Fruit fly (Drosophila melanogaster) whole organism, adult: ENCODE results near the gene ras.

Experiments used
- CG7045 ChIP-seq: fragments of 200-800 bp; sonication (Bioruptor generic); optimal IDR thresholded peaks from 2 replicates; lab custom pipeline; 2017; ENCODE audit warnings: missing biosample characterization, mild to moderate bottlenecking, missing genetic modification characterization
- Hr96 ChIP-seq: fragments of 200-800 bp; sonication (Bioruptor generic); optimal IDR thresholded peaks from 2 replicates; lab custom pipeline; 2016; ENCODE audit warnings: missing biosample characterization, missing genetic modification characterization
- Mnt ChIP-seq: fragments of 200-800 bp; sonication (Bioruptor generic); optimal IDR thresholded peaks from 2 replicates; lab custom pipeline; 2016; ENCODE audit warnings: missing biosample characterization, mild to moderate bottlenecking, missing genetic modification characterization
- cic ChIP-seq: fragments of 200-800 bp; sonication (Bioruptor generic); optimal IDR thresholded peaks from 2 replicates; lab custom pipeline; 2017; ENCODE audit warnings: missing biosample characterization, mild to moderate bottlenecking, missing genetic modification characterization, moderate library complexity
- cnc ChIP-seq, 2 experiments: fragments of >200 bp; optimal IDR thresholded peaks; 2 replicates each; lab custom pipeline; 2017
- pad ChIP-seq: fragments of 200-800 bp; sonication (Bioruptor generic); optimal IDR thresholded peaks from 3 replicates; lab custom pipeline; 2017; ENCODE audit warnings: missing biosample characterization, missing genetic modification characterization, mild to moderate bottlenecking, moderate library complexity, missing genetic modification reagents
- tj ChIP-seq: fragments of 200-800 bp; sonication (Bioruptor generic); optimal IDR thresholded peaks from 3 replicates; lab custom pipeline; 2017; ENCODE audit warnings: missing biosample characterization, mild to moderate bottlenecking, missing genetic modification characterization, moderate library complexity
- toe ChIP-seq: fragments of 200-800 bp; sonication (Bioruptor generic); optimal IDR thresholded peaks from 2 replicates; lab custom pipeline; 2016; ENCODE audit warnings: missing biosample characterization, missing genetic modification characterization

dm6 chrX:10734763-10735681, 9.3 kb upstream of the ras start:
- no peak for TF ChIP-seq cic
- TF ChIP-seq Mnt (GFP tag; lab: Kevin White, UChicago), result no peak
- TF ChIP-seq toe (GFP tag; lab: Kevin White, UChicago), result no peak
- no peak for TF ChIP-seq CG7045 (GFP tag; lab: Kevin White, UChicago)
- no peak for TF ChIP-seq tj
- TF ChIP-seq Hr96 (GFP tag; lab: Kevin White, UChicago), result no peak
- TF ChIP-seq cnc (optimal IDR thresholded peaks at IDR 0.05; lab: Kevin White, UChicago), result no peak
- TF ChIP-seq pad (GFP tag; lab: Kevin White, UChicago), result no peak
